Worm (Caenorhabditis elegans): ENCODE results near the gene F28B1.2.

Gene F28B1.2

DNA sequence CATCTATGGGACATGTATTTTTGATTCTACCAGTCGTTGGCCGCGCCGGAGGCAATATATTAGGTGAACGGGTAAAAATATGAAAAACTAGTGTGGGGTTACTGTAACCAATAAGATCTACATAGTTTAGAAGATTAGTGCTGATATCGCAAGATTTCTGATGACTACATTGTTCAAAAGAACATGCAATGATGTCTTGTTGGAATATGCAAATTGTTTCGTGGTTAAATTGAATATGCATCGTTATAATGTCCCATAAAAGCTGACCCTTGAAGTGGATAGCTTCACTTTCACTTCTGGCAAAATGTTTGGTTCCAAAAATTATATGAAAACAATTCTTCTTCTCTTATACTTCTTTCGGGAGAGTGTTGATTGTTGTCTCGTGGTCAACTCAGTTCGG is at the start of gene F28B1.2:
F28B1.2 (plus strand) TSS at position 301 of the 400 bp plus-strand sequence.
- TF ChIP-seq ceh-83 (GFP tag; optimal IDR thresholded peaks at IDR 0.05) (no peak), ceh-39 (tag; optimal IDR thresholded peaks at IDR 0.05) (no peak), lin-13 (tag; optimal IDR thresholded peaks at IDR 0.05) (no peak), tbx-8 (GFP tag; optimal IDR thresholded peaks at IDR 0.05) (no peak), sem-2 (GFP tag; optimal IDR thresholded peaks at IDR 0.05) (no peak), elt-1 (tag; optimal IDR thresholded peaks at IDR 0.05; ENCODE audit: borderline replicate concordance, insufficient read depth) (no peak), nhr-2 (tag; optimal IDR thresholded peaks at IDR 0.05) (no peak), ceh-43 (GFP tag; optimal IDR thresholded peaks at IDR 0.05) (no peak), cnd-1 (tag; optimal IDR thresholded peaks at IDR 0.05) (no peak), bed-3 (GFP tag; optimal IDR thresholded peaks at IDR 0.05) (no peak), unc-62 (GFP tag; optimal IDR thresholded peaks at IDR 0.05) (no peak), lsy-2 (tag; optimal IDR thresholded peaks at IDR 0.05) (no peak), ces-1 (GFP tag; optimal IDR thresholded peaks at IDR 0.05) (no peak), zip-8 (tag; optimal IDR thresholded peaks at IDR 0.05) (no peak), pha-4 (tag; optimal IDR thresholded peaks at IDR 0.05) (no peak), drap-1 (GFP tag; optimal IDR thresholded peaks at IDR 0.05) (no peak), ztf-11 (tag; optimal IDR thresholded peaks at IDR 0.05) (no peak), unc-39 (tag; optimal IDR thresholded peaks at IDR 0.05) (no peak), mls-2 (tag; optimal IDR thresholded peaks at IDR 0.05) (no peak)

DNA sequence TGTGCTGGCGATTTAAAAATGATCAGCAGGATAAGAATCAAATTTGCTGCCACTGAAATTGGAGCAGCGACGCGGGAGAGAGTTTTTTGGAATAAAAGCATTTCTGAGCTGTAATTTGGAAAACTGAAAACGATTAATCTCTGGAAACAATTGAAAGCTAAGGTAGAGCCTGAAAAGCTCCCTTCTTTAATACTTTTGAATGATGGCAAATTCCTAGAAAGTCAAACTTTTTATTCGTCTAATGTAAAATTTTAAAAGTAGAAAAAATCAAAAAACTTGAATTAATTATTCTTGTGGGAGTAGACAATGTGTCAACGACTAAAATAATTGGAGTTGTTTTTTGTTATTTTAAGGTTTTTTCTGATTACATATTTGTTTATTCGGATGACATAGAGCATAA is 44.4 kb upstream of the F28B1.2 start, which contains the start of gene str-217:
str-217 (minus strand) TSS at position 101 of the 400 bp plus-strand sequence.
- TF ChIP-seq unc-39 (tag; optimal IDR thresholded peaks at IDR 0.05): no peak
- no peak for TF ChIP-seq mab-5 (tag; optimal IDR thresholded peaks at IDR 0.05)
- no peak for TF ChIP-seq ces-1 (GFP tag; optimal IDR thresholded peaks at IDR 0.05)
- TF ChIP-seq sem-2 (GFP tag; optimal IDR thresholded peaks at IDR 0.05): no peak
- no peak for TF ChIP-seq nhr-2 (tag; optimal IDR thresholded peaks at IDR 0.05)
- no peak for TF ChIP-seq cnd-1 (tag; optimal IDR thresholded peaks at IDR 0.05)
- no peak for TF ChIP-seq drap-1 (GFP tag; optimal IDR thresholded peaks at IDR 0.05)
- no peak for TF ChIP-seq hlh-1 (tag; optimal IDR thresholded peaks at IDR 0.05)
- TF ChIP-seq nhr-237 (tag; optimal IDR thresholded peaks at IDR 0.05): no peak
- no peak for TF ChIP-seq ztf-11 (tag; optimal IDR thresholded peaks at IDR 0.05)

ce11 chrV:17000635-17001034 is 44.0 kb upstream of the F28B1.2 start:
- TF ChIP-seq hlh-1 (tag; optimal IDR thresholded peaks at IDR 0.05): no peak
- no peak for TF ChIP-seq snpc-4 (tag; optimal IDR thresholded peaks at IDR 0.05)
- TF ChIP-seq unc-62 (GFP tag; optimal IDR thresholded peaks at IDR 0.05): no peak
- no peak for TF ChIP-seq zip-8 (tag; optimal IDR thresholded peaks at IDR 0.05)
- no peak for TF ChIP-seq drap-1 (GFP tag; optimal IDR thresholded peaks at IDR 0.05)
- TF ChIP-seq lsy-2 (tag; optimal IDR thresholded peaks at IDR 0.05): no peak
- TF ChIP-seq elt-3 (tag; optimal IDR thresholded peaks at IDR 0.05): no peak
- no peak for TF ChIP-seq M03D4.4 (tag; optimal IDR thresholded peaks at IDR 0.05)
- TF ChIP-seq elt-1 (tag; optimal IDR thresholded peaks at IDR 0.05; ENCODE audit: borderline replicate concordance, insufficient read depth): no peak
- no peak for TF ChIP-seq cnd-1 (tag; optimal IDR thresholded peaks at IDR 0.05)
- TF ChIP-seq ces-1 (GFP tag; optimal IDR thresholded peaks at IDR 0.05): no peak
- no peak for TF ChIP-seq unc-120 (tag; optimal IDR thresholded peaks at IDR 0.05; ENCODE audit: poor library complexity, severe bottlenecking)

- TF ChIP-seq lin-32 (GFP tag; optimal IDR thresholded peaks at IDR 0.05) (no peak), ceh-43 (GFP tag; optimal IDR thresholded peaks at IDR 0.05) (no peak), blmp-1 (tag; optimal IDR thresholded peaks at IDR 0.05) (no peak), nhr-237 (tag; optimal IDR thresholded peaks at IDR 0.05) (no peak), zip-8 (tag; optimal IDR thresholded peaks at IDR 0.05) (no peak), ceh-39 (tag; optimal IDR thresholded peaks at IDR 0.05) (no peak), mab-5 (tag; optimal IDR thresholded peaks at IDR 0.05) (no peak), lsy-2 (tag; optimal IDR thresholded peaks at IDR 0.05) (no peak), mls-2 (tag; optimal IDR thresholded peaks at IDR 0.05) (no peak), flh-1 (GFP tag; optimal IDR thresholded peaks at IDR 0.05) (no peak), tbx-8 (GFP tag; optimal IDR thresholded peaks at IDR 0.05) (no peak), sptf-1 (tag; optimal IDR thresholded peaks at IDR 0.05) (no peak), elt-1 (tag; optimal IDR thresholded peaks at IDR 0.05; ENCODE audit: borderline replicate concordance, insufficient read depth) (no peak), elt-3 (tag; optimal IDR thresholded peaks at IDR 0.05) (no peak)
Observed at ce11 chrV:17001167-17001566, 43.4 kb upstream of the F28B1.2 start, which contains the start of gene sri-9. sri-9 (plus strand) TSS chrV:17001467.

ce11 chrV:17005189-17005588 is 39.4 kb upstream of the F28B1.2 start, which contains the start of gene srh-131:
srh-131 (plus strand) TSS chrV:17005489.
- TF ChIP-seq bed-3 (GFP tag; optimal IDR thresholded peaks at IDR 0.05) (no peak), zip-8 (tag; optimal IDR thresholded peaks at IDR 0.05) (peak; percentile 53), cnd-1 (tag; optimal IDR thresholded peaks at IDR 0.05) (no peak), mab-5 (tag; optimal IDR thresholded peaks at IDR 0.05) (no peak)

Measured in whole organism, mixed stage, embryonic.